Fruit fly (Drosophila melanogaster): ENCODE data around the gene PCID2.

DNA sequence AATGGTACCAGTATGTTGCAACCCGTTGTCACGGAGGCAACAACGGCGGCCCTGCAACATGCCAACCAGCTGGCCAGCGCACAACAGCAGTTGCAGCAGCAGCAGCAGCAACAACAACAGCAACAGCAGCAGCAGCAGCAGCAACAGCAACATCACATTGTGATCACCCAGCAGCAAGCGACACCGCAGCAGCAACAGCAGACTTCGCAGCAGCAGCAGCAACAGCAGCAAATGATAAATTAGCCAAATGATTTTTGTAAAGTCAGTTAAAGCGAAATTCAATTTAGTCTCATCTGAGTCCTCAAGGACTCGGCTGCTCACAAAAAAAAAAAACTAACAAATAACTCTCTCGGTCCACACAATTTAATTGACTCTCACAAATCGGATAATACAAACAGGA is 22.0 kb upstream of the PCID2 start:
- TF ChIP-seq CG6854 (GFP tag; optimal IDR thresholded peaks at IDR 0.05) = no peak
- TF ChIP-seq ss (GFP tag; optimal IDR thresholded peaks at IDR 0.05) = no peak
- TF ChIP-seq Gug (GFP tag; IDR thresholded peaks at IDR 0.05) = no peak
- TF ChIP-seq net (GFP tag; optimal IDR thresholded peaks at IDR 0.05) = no peak
- TF ChIP-seq Ets96B (tag; optimal IDR thresholded peaks at IDR 0.05) = no peak
- TF ChIP-seq Hr39 (GFP tag; optimal IDR thresholded peaks at IDR 0.05) = no peak
- TF ChIP-seq dsx (GFP tag; optimal IDR thresholded peaks at IDR 0.05; ENCODE audit: poor library complexity, severe bottlenecking) = no peak
